Fruit fly (Drosophila melanogaster): ENCODE measurements around the gene CG3792.

dm6 chr2L:5010784-5011260 lies 33.7 kb downstream of the CG3792 start, which contains the start of the genes CG31917, Tfb5 and SelT:
- TF ChIP-seq CG8478 (optimal IDR thresholded peaks at IDR 0.05) (no peak), CTCF (optimal IDR thresholded peaks at IDR 0.05) (peak in 1 of 2 experiments; percentile 10)

Measured in S2 (cell line).